Fruit fly (Drosophila melanogaster): ENCODE measurements around the gene step.

Gene step

dm6 chr2L:21755310-21755709, 2.0 kb downstream of the step start:
- TF ChIP-seq CG2199 (GFP tag; IDR thresholded peaks at IDR 0.05) (peak; percentile 99), CG15696 (tag; optimal IDR thresholded peaks at IDR 0.05) (no peak)

DNA sequence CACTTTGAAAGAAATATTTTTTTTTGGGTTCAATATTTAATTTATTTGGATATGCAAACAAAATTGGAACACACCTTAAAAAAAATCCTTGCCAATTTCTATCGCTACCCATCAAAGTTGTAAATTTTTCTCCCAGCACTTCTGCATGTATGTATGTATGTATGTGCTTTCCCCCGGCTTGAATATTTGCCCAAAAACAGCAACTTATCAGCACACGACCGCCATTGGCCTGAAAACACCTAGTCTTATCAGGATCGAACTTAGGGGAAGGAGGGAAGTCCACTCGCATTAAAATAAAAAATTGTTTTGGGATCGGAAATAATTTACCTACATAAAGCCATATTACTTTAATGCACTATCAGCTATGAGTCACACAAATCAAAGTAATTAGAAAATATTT, 3.3 kb downstream of the step start:
- TF ChIP-seq Fer3 (tag; optimal IDR thresholded peaks at IDR 0.05): peak; percentile 3
- peak; percentile 34; the same call in 1 of the 2 replicates for TF ChIP-seq CG32532 (GFP tag; IDR thresholded peaks at IDR 0.05)
- TF ChIP-seq CG12071 (GFP tag; optimal IDR thresholded peaks at IDR 0.05): no peak
- TF ChIP-seq CG3163 (GFP tag; optimal IDR thresholded peaks at IDR 0.05): peak; percentile 17
- no peak for TF ChIP-seq tll (GFP tag; optimal IDR thresholded peaks at IDR 0.05)
- TF ChIP-seq CG4360 (GFP tag; IDR thresholded peaks at IDR 0.05): no peak
- peak; percentile 9 for TF ChIP-seq Dip3 (GFP tag; optimal IDR thresholded peaks at IDR 0.05)
- peak; percentile 34 for TF ChIP-seq CG2120 (GFP tag; optimal IDR thresholded peaks at IDR 0.05)
- TF ChIP-seq Trl (optimal IDR thresholded peaks at IDR 0.05): peak in 1 of 2 experiments; percentile 40
- no peak for TF ChIP-seq Trl (GFP tag; optimal IDR thresholded peaks at IDR 0.05)
- TF ChIP-seq CG33213 (GFP tag; optimal IDR thresholded peaks at IDR 0.05): peak; percentile 3
- no peak for TF ChIP-seq CG18011 (GFP tag; optimal IDR thresholded peaks at IDR 0.05)
- peak; percentile 48 for TF ChIP-seq Meics (GFP tag; optimal IDR thresholded peaks at IDR 0.05)
- TF ChIP-seq sob (GFP tag; IDR thresholded peaks at IDR 0.05): no peak
- TF ChIP-seq CG2678 (tag; optimal IDR thresholded peaks at IDR 0.05): peak; percentile 31
- no peak for TF ChIP-seq mirr (GFP tag; optimal IDR thresholded peaks at IDR 0.05)
- no peak for TF ChIP-seq stc (GFP tag; IDR thresholded peaks at IDR 0.05)
- TF ChIP-seq CG4820 (GFP tag; optimal IDR thresholded peaks at IDR 0.05): no peak
- TF ChIP-seq mam (GFP tag; optimal IDR thresholded peaks at IDR 0.05): peak; percentile 2
- peak; percentile 7 for TF ChIP-seq D19B (GFP tag; optimal IDR thresholded peaks at IDR 0.05)
- no peak for TF ChIP-seq hbn (GFP tag; IDR thresholded peaks at IDR 0.05; ENCODE audit: partially characterized antibody)
- TF ChIP-seq CG17802 (tag; optimal IDR thresholded peaks at IDR 0.05): no peak
- TF ChIP-seq CG3281 (GFP tag; optimal IDR thresholded peaks at IDR 0.05): peak; percentile 1
- no peak for TF ChIP-seq Oli (tag; optimal IDR thresholded peaks at IDR 0.05)

DNA sequence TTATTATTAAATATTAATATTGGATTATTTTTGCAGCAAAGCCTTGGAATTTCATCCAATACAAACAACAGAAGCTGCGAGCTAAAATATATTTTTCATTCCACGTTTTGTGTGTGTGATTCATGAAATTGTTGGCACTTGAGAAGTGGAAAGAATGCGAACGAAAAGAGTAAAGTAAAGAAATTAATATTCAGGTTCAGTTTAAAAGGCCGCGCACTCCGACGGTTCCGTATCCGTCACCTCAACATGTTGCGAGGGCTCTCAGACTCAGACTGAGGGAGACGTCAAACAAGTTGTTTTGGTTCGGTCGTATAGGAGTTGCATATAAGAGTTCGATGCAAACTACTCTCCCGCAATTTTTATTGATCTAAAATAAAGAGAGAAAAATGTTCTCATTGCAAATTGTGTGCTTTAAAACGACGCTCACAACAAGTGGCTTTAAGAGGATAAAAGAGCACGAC, 3.8 kb downstream of the step start:
- no peak for TF ChIP-seq pho (GFP tag; optimal IDR thresholded peaks at IDR 0.05)
- peak; percentile 40; the same call in 1 of the 2 replicates for TF ChIP-seq onecut (GFP tag; IDR thresholded peaks at IDR 0.05)
- peak; percentile 32 for TF ChIP-seq lbe (GFP tag; optimal IDR thresholded peaks at IDR 0.05)
- TF ChIP-seq CG15479 (GFP tag; optimal IDR thresholded peaks at IDR 0.05): peak; percentile 13
- peak; percentile 34; the same call in 1 of the 2 replicates for TF ChIP-seq E2f2 (GFP tag; IDR thresholded peaks at IDR 0.05)
- peak; percentile 97 for TF ChIP-seq sd (tag; optimal IDR thresholded peaks at IDR 0.05)
- no peak for TF ChIP-seq cas (GFP tag; IDR thresholded peaks at IDR 0.05)
- TF ChIP-seq vvl (GFP tag; IDR thresholded peaks at IDR 0.05): peak; percentile 62; the same call in 1 of the 2 replicates
- peak; percentile 47 for TF ChIP-seq CG11504 (tag; optimal IDR thresholded peaks at IDR 0.05)
- peak; percentile 67 for TF ChIP-seq nom (GFP tag; optimal IDR thresholded peaks at IDR 0.05)
- peak; percentile 9 for TF ChIP-seq CG13894 (tag; optimal IDR thresholded peaks at IDR 0.05)
- no peak for TF ChIP-seq CG15514 (GFP tag; optimal IDR thresholded peaks at IDR 0.05)
- TF ChIP-seq CG5180 (GFP tag; optimal IDR thresholded peaks at IDR 0.05): peak; percentile 99
- TF ChIP-seq exex (tag; optimal IDR thresholded peaks at IDR 0.05): peak; percentile 10
- TF ChIP-seq CG8924 (tag; optimal IDR thresholded peaks at IDR 0.05): peak; percentile 53
- no peak for TF ChIP-seq CG17802 (tag; optimal IDR thresholded peaks at IDR 0.05)
- 0 out of 4 replicates have a peak, but pooled peaks have one; percentile 68 for TF ChIP-seq chinmo (GFP tag; IDR thresholded peaks at IDR 0.05; ENCODE audit: partially characterized antibody)
- TF ChIP-seq CG4282 (GFP tag; optimal IDR thresholded peaks at IDR 0.05): no peak
- no peak for TF ChIP-seq CG4707 (GFP tag; optimal IDR thresholded peaks at IDR 0.05)
- no peak for TF ChIP-seq CG8290 (GFP tag; optimal IDR thresholded peaks at IDR 0.05)
- TF ChIP-seq CG8290 (tag; optimal IDR thresholded peaks at IDR 0.05): peak in 1 of 2 experiments; percentile 19
- TF ChIP-seq bcd (GFP tag; optimal IDR thresholded peaks at IDR 0.05): no peak
- TF ChIP-seq Xbp1 (GFP tag; optimal IDR thresholded peaks at IDR 0.05): no peak
- TF ChIP-seq lab (GFP tag; optimal IDR thresholded peaks at IDR 0.05): peak; percentile 4
